Worm (Caenorhabditis elegans) whole organism, late embryonic: Measurements from ENCODE around the gene sas-7.

Experiments
- ama-1 ChIP-seq: fragments of 150-350 bp; optimal IDR thresholded peaks from 2 replicates; lab custom pipeline; 2014
- fkh-10 ChIP-seq: fragments of 150-350 bp; optimal IDR thresholded peaks from 2 replicates; lab custom pipeline; 2014; ENCODE audit warnings: missing biosample characterization, missing genetic modification reagents, missing genetic modification characterization
- madf-2 ChIP-seq: sonication (generic microtip); optimal IDR thresholded peaks from 2 replicates; lab custom pipeline; 2017; ENCODE audit warnings: missing genetic modification characterization, missing compliant biosample characterization
- nfya-1 ChIP-seq: sonication (generic microtip); optimal IDR thresholded peaks from 2 replicates; lab custom pipeline; 2017; ENCODE audit warnings: missing genetic modification characterization, mild to moderate bottlenecking, missing compliant biosample characterization, antibody characterized with exemption, moderate library complexity
- nhr-11 ChIP-seq: fragments of 150-350 bp; optimal IDR thresholded peaks from 2 replicates; lab custom pipeline; 2014; ENCODE audit warnings: missing biosample characterization, missing genetic modification characterization
- pha-4 ChIP-seq: fragments of 150-350 bp; optimal IDR thresholded peaks from 2 replicates; lab custom pipeline; 2018; ENCODE audit warnings: missing biosample characterization, missing genetic modification reagents, missing genetic modification characterization
- ztf-16 ChIP-seq: sonication (generic microtip); optimal IDR thresholded peaks from 2 replicates; lab custom pipeline; 2017; ENCODE audit warnings: missing genetic modification characterization, missing compliant biosample characterization

ce11 chrIII:10290541-10290940, 30.3 kb upstream of the sas-7 start:
- TF ChIP-seq ama-1 (lab: Kevin White, UChicago) (no peak), nhr-11 (tag; lab: Kevin White, UChicago) (no peak), pha-4 (tag; lab: Kevin White, UChicago) (no peak), ztf-16 (tag; lab: Kevin White, UChicago) (no peak), madf-2 (tag; lab: Kevin White, UChicago) (no peak), fkh-10 (GFP tag; lab: Kevin White, UChicago) (no peak), nfya-1 (tag; lab: Kevin White, UChicago) (no peak)
